Worm (Caenorhabditis elegans) whole organism, L1 larva: ENCODE data around the gene srg-25.

Source experiments
- F16B12.6 ChIP-seq: fragments of 150-350 bp; optimal IDR thresholded peaks from 2 replicates; lab custom pipeline; 2014; ENCODE audit warnings: missing biosample characterization, missing genetic modification characterization
- Y116A8C.19 ChIP-seq: sonication (generic microtip); optimal IDR thresholded peaks from 2 replicates; lab custom pipeline; 2016; ENCODE audit warnings: missing compliant biosample characterization, missing genetic modification characterization, borderline replicate concordance
- alr-1 ChIP-seq: fragments of 200-800 bp; sonication (Bioruptor generic); optimal IDR thresholded peaks from 2 replicates; lab custom pipeline; 2018; ENCODE audit warnings: borderline replicate concordance, mild to moderate bottlenecking, missing genetic modification characterization, missing compliant biosample characterization
- ceh-82 ChIP-seq, 3 experiments: fragments of 150-350 bp in 1 of 3; sonication (generic microtip) in 2 of 3; optimal IDR thresholded peaks; 2 replicates each; lab custom pipeline; 2014 to 2017; ENCODE audit warnings: missing biosample characterization in 3 of 3, missing genetic modification characterization in 3 of 3
- fkh-10 ChIP-seq: sonication (generic microtip); optimal IDR thresholded peaks from 2 replicates; lab custom pipeline; 2017; ENCODE audit warnings: missing biosample characterization, missing genetic modification reagents, missing genetic modification characterization
- irx-1 ChIP-seq: sonication (generic microtip); optimal IDR thresholded peaks from 2 replicates; lab custom pipeline; 2016; ENCODE audit warnings: missing genetic modification characterization, missing compliant biosample characterization
- lin-13 ChIP-seq: fragments of 150-350 bp; optimal IDR thresholded peaks from 2 replicates; lab custom pipeline; 2014; ENCODE audit warnings: missing biosample characterization, missing genetic modification reagents, missing genetic modification characterization
- lin-14 ChIP-seq: fragments of 200-800 bp; sonication (Bioruptor generic); optimal IDR thresholded peaks from 2 replicates; lab custom pipeline; 2018; ENCODE audit warnings: mild to moderate bottlenecking, missing genetic modification characterization, moderate library complexity, missing compliant biosample characterization
- nhr-20 ChIP-seq: sonication (generic microtip); optimal IDR thresholded peaks from 2 replicates; lab custom pipeline; 2016; ENCODE audit warnings: mild to moderate bottlenecking, missing genetic modification characterization, missing compliant biosample characterization
- nhr-28 ChIP-seq: fragments of 150-350 bp; optimal IDR thresholded peaks from 2 replicates; lab custom pipeline; 2014; ENCODE audit warnings: missing biosample characterization, missing genetic modification characterization
- tbx-2 ChIP-seq: sonication (generic microtip); optimal IDR thresholded peaks from 2 replicates; lab custom pipeline; 2016; ENCODE audit warnings: missing genetic modification characterization, missing compliant biosample characterization
- unc-62 ChIP-seq: fragments of 150-350 bp; optimal IDR thresholded peaks from 2 replicates; lab custom pipeline; 2014; ENCODE audit warnings: missing biosample characterization, missing genetic modification reagents, missing genetic modification characterization

DNA sequence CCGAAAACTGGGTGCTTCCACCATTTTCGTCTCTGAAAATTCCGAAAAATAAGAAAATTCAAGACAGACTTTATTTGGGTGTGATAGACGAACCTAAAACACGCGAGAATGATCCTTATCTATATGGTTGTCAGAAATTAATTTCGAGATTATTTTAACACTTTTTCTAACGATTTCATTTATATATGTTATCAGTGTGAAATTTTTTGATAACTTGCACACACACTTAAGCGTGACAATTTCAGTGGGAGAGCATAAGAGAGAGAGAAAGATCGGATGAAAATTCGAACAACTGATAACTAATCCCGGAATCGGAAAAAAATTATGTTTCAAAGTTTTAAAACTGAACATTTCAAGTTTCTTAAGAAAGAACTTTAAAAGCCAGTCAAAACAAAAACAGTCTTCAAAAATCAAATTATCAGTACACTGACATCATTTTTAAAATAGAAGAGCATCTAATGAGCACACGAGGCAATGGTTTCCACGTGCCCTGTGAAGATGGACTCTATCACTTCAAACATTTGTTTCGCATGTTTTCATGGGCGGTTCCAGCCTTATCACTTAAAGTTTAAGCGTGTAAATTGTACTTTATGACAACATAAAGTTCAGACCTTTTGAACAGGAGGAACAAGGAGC is 47.8 kb upstream of the srg-25 start, which contains the start of gene C35A11.4:
- TF ChIP-seq nhr-20 (tag; lab: Kevin White, UChicago) = no peak
- no peak for TF ChIP-seq nhr-28 (tag; lab: Kevin White, UChicago)
- TF ChIP-seq Y116A8C.19 (tag; lab: Kevin White, UChicago) = no peak
- TF ChIP-seq F16B12.6 (tag; lab: Kevin White, UChicago) = no peak
- TF ChIP-seq tbx-2 (tag; lab: Kevin White, UChicago) = no peak
- TF ChIP-seq lin-14 (GFP tag; lab: Kevin White, UChicago) = no peak
- TF ChIP-seq ceh-82 (tag; optimal IDR thresholded peaks at IDR 0.05; lab: Kevin White, UChicago) = no peak
- no peak for TF ChIP-seq unc-62 (GFP tag; lab: Kevin White, UChicago)
- no peak for TF ChIP-seq fkh-10 (GFP tag; lab: Kevin White, UChicago)
- TF ChIP-seq lin-13 = no peak
- no peak for TF ChIP-seq irx-1
- TF ChIP-seq alr-1 = no peak
